Fruit fly (Drosophila melanogaster) whole organism: ENCODE results near the gene ppk23.

Experiments used
- CG8478 ChIP-seq: fragments of >200 bp; optimal IDR thresholded peaks from 2 replicates; lab custom pipeline; 2018; ENCODE audit warnings: inconsistent platforms
- Dll ChIP-seq: fragments of >200 bp; optimal IDR thresholded peaks from 2 replicates; lab custom pipeline; 2017
- EcR ChIP-seq, 2 experiments: fragments of >200 bp; optimal IDR thresholded peaks; 2 replicates each; lab custom pipeline; 2017; ENCODE audit warnings: missing biosample characterization in 2 of 2, missing genetic modification characterization in 2 of 2, missing genetic modification reagents in 2 of 2
- pan ChIP-seq: fragments of >200 bp; optimal IDR thresholded peaks from 2 replicates; lab custom pipeline; 2017
- psq ChIP-seq: fragments of >200 bp; optimal IDR thresholded peaks from 2 replicates; lab custom pipeline; 2017
- usp ChIP-seq: fragments of >200 bp; optimal IDR thresholded peaks from 2 replicates; lab custom pipeline; 2017; ENCODE audit warnings: missing biosample characterization, missing genetic modification characterization, mixed read lengths

DNA sequence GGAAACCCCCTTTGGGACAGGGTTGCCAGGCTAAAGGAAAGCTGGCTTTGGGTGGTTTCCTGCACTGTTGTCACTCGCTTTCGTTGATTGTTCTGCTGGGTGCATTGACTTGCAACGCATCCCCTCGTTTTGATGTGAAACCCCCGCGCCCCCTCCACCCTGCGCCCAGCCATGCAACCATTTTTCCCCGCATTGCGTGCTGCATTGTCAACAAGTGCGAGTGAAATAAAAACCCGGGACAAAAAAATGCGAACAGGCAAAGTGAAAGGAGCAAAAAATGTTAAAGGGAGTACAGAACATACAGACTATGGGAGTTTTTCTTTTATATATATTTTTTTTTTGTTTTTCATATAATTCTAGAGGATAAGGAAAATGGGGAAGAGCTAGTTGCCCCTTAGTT is 30.6 kb downstream of the ppk23 start:
- TF ChIP-seq usp (GFP tag; lab: Kevin White, UChicago), result no peak
- no peak for TF ChIP-seq psq
- TF ChIP-seq Dll (lab: Kevin White, UChicago), result no peak
- TF ChIP-seq CG8478, result no peak
- TF ChIP-seq pan (lab: Kevin White, UChicago), result no peak
- no peak for TF ChIP-seq EcR (GFP tag; optimal IDR thresholded peaks at IDR 0.05; lab: Kevin White, UChicago)
